Worm (Caenorhabditis elegans) whole organism, L4 larva: Measurements from ENCODE around the gene msp-32.

Experiments
- mdl-1 ChIP-seq, 2 experiments: fragments of 150-350 bp in 1 of 2; sonication (generic microtip) in 1 of 2; optimal IDR thresholded peaks; 2 replicates each; lab custom pipeline; 2014 to 2017; ENCODE audit warnings: missing biosample characterization in 2 of 2, missing genetic modification characterization in 2 of 2
- nhr-11 ChIP-seq: fragments of 150-350 bp; optimal IDR thresholded peaks from 2 replicates; lab custom pipeline; 2014; ENCODE audit warnings: missing biosample characterization, missing genetic modification characterization
- nhr-77 ChIP-seq: fragments of 150-350 bp; optimal IDR thresholded peaks from 2 replicates; lab custom pipeline; 2014; ENCODE audit warnings: missing biosample characterization, missing genetic modification characterization
- snpc-4 ChIP-seq: fragments of 150-350 bp; optimal IDR thresholded peaks from 2 replicates; lab custom pipeline; 2014; ENCODE audit warnings: missing biosample characterization, missing genetic modification characterization
- unc-130 ChIP-seq: sonication (generic microtip); optimal IDR thresholded peaks from 2 replicates; lab custom pipeline; 2016; ENCODE audit warnings: missing genetic modification reagents, missing genetic modification characterization, missing compliant biosample characterization
- unc-62 ChIP-seq, 3 experiments: fragments of 150-350 bp in 1 of 3; sonication (generic microtip); optimal IDR thresholded peaks in 2 of 3; peaks in 1 of 3; 1 replicate in 1 of 3; 2 replicates in 2 of 3; lab custom pipeline; 2014 to 2017; ENCODE audit warnings: missing biosample characterization in 3 of 3, missing genetic modification characterization in 3 of 3, missing genetic modification reagents in 3 of 3, missing genotype in 1 of 3
- vab-7 ChIP-seq: fragments of 200-800 bp; sonication (Bioruptor generic); IDR thresholded peaks from 2 replicates; pipeline ENCODE4 v1.3.6; 2022; ENCODE audit warnings: missing genetic modification reagents, missing genetic modification characterization, missing compliant biosample characterization

DNA sequence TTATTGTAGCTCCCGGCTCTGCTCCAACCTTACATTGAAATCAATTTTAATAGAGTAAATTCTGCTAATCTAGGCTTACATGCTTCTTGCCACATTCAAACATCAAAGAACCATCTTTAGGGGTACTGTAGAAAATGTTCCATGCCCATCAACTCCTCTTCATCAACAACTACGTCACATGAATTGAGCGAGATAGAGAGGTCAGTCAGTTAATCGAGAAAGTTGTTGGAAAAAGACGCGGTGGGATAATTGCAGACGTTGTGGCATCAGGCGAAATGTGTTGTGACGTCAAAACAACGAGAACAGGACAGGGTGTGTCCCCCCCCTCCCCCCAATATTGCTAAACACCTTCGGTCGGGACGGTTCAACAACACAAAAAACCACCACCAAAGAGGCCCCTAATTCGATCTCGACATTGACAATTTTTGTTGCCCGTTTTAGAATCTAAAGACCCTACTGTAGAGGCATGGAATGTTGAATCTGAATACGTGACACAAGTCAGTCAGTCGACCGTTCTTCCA lies 19.9 kb downstream of the msp-32 start:
- TF ChIP-seq unc-130 (GFP tag; lab: Kevin White, UChicago) (no peak), nhr-11 (no peak), unc-62 (GFP tag; optimal IDR thresholded peaks at IDR 0.05 in 1 of 2; lab: Kevin White, UChicago) (peak in 1 of 2 experiments; percentile 62), unc-62 (tag; optimal IDR thresholded peaks at IDR 0.05; lab: Kevin White, UChicago) (no peak), mdl-1 (tag; optimal IDR thresholded peaks at IDR 0.05; lab: Kevin White, UChicago) (no peak), nhr-77 (tag; lab: Kevin White, UChicago) (no peak), snpc-4 (tag; lab: Kevin White, UChicago) (no peak), vab-7 (GFP tag; lab: Robert Waterston, UW) (no peak)
